Worm (Caenorhabditis elegans): ENCODE measurements around the gene W06D12.6.

Gene W06D12.6

DNA sequence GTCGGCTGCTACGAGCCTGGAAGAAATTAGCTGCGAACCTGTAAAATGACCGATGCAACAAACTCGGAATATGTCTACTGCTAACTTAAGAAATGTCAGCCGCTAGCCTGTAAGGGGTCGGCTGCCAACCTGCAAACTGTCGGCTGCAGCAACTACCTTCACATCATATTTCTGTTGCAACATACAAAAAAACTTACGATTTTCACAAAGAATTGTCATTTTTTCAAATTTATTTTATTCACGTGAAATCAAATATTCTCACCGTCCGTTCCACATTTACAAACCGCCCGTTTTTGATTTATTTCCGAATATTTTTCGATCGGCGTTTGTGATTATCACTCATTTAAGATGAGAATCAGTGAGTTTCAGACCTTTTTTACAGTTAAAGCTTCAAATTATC, 6.3 kb upstream of the W06D12.6 start, which contains the start of gene Y26G10.6 (continued):
- TF ChIP-seq ZK337.2 (GFP tag; IDR thresholded peaks at IDR 0.05) = no peak

DNA sequence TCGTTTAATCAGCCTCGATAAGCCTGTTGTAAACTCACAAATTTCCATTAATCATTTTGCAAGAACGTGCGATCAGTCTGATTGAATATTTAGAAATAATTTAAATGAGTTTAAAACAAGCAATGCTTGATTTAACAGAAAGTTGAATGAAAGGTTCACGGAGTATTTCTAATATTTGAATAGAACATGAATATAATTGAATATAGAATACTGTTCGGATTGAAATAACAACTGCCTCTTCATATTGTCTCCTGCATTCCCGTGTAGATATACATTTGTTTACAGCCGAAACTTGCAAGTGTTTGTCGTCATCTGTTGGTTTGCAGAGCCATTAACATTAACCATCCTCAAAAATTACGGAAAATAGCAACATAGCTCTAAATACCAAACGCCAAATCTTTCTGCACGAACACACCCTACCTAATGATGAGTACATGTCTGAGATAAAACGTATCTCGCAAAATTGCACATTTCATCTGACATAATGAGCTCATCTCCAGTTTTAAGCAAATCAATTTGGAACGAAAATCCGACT, 5.1 kb upstream of the W06D12.6 start, which contains the start of the genes Y26G10.5 and srh-32:
Y26G10.5 (minus strand) TSS at position 101 of the 535 bp plus-strand sequence.
srh-32 (plus strand) TSS at position 485 of the 535 bp plus-strand sequence.
- TF ChIP-seq madf-9 (GFP tag; conservative IDR thresholded peaks at IDR 0.05) (no peak), aha-1 (tag) (peak; percentile 55)

DNA sequence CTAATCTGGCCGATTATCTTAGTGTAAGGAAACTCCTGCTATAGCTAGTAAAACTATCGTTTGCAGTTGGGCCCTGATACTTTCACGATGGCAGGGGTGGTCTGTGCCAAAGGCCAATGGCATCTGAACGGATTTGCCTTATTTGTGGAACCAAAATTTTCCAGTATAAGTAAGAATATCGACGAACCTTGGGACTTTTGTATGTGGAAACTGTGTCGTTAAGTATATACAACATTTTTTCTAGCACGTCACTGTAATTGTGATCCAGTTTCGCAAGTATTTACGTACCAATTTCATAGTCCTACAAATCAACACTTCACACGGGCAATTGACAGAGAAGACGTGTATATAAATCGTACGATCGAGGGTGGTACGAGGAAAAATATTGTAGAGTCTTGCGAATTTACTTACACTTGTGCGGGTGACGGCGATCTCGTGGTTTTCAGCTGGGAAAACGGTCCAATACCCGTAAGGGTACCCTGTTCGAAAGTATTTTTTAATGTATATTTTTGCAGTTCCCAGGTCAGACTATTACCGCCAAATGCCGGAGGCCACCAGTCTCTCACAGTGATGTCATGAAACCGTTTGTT, 398 bp downstream of the W06D12.6 start:
- TF ChIP-seq ceh-62 (tag; optimal IDR thresholded peaks at IDR 0.05) = no peak
- TF ChIP-seq unc-62 (GFP tag; optimal IDR thresholded peaks at IDR 0.05 in 1 of 2) = peak in 1 of 2 experiments; percentile 94
- no peak for TF ChIP-seq unc-62 (tag; optimal IDR thresholded peaks at IDR 0.05)
- TF ChIP-seq aha-1 (tag) = peak; percentile 92

DNA sequence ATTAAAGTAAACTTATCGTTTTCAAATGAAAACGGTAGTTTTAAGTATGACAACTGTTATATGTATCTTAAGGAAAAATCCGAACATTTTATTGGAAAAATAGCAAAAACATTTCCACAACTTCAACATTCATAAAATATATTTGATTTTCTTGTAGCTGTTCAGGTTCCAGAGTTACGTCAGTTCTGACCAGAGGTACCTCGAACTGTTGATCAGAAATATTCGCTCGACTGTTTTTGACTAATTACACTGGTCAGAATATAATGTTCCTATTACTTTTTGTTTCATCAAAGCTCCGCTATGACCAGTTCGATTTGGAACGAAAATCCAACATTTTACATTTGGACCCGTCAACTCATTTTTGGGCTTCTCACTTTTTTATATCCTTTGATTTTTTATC, 1.1 kb downstream of the W06D12.6 start, which contains the start of gene srh-31:
srh-31 (plus strand) TSS at position 301 of the 400 bp plus-strand sequence.
- TF ChIP-seq lsy-2 (tag; optimal IDR thresholded peaks at IDR 0.05) = no peak
- no peak for TF ChIP-seq nhr-42 (GFP tag; IDR thresholded peaks at IDR 0.05)
- TF ChIP-seq ctbp-1 (GFP tag; IDR thresholded peaks at IDR 0.05) = no peak
- TF ChIP-seq rbr-2 (tag; optimal IDR thresholded peaks at IDR 0.05) = no peak
- no peak for TF ChIP-seq dmd-8 (GFP tag; IDR thresholded peaks at IDR 0.05)
- TF ChIP-seq R02D3.7 (tag; optimal IDR thresholded peaks at IDR 0.05) = no peak
- no peak for TF ChIP-seq madf-9 (GFP tag; conservative IDR thresholded peaks at IDR 0.05)
- no peak for TF ChIP-seq mep-1 (tag; optimal IDR thresholded peaks at IDR 0.05)
- TF ChIP-seq F37D6.2 (tag; optimal IDR thresholded peaks at IDR 0.05) = no peak
- no peak for TF ChIP-seq ceh-20 (GFP tag; IDR thresholded peaks at IDR 0.05)
- no peak for TF ChIP-seq sdz-12 (GFP tag; optimal IDR thresholded peaks at IDR 0.05)
- TF ChIP-seq nhr-48 (tag; optimal IDR thresholded peaks at IDR 0.05) = no peak
- TF ChIP-seq Y48G9A.11 (GFP tag; IDR thresholded peaks at IDR 0.05) = no peak
- no peak for TF ChIP-seq attf-4 (tag; optimal IDR thresholded peaks at IDR 0.05)
- TF ChIP-seq zfp-3 (GFP tag; conservative IDR thresholded peaks at IDR 0.05) = no peak
- TF ChIP-seq egl-27 (tag; optimal IDR thresholded peaks at IDR 0.05) = no peak
- TF ChIP-seq cey-2 (tag; optimal IDR thresholded peaks at IDR 0.05; ENCODE audit: borderline replicate concordance, insufficient read depth) = no peak
- no peak for TF ChIP-seq ZK337.2 (GFP tag; IDR thresholded peaks at IDR 0.05)

DNA sequence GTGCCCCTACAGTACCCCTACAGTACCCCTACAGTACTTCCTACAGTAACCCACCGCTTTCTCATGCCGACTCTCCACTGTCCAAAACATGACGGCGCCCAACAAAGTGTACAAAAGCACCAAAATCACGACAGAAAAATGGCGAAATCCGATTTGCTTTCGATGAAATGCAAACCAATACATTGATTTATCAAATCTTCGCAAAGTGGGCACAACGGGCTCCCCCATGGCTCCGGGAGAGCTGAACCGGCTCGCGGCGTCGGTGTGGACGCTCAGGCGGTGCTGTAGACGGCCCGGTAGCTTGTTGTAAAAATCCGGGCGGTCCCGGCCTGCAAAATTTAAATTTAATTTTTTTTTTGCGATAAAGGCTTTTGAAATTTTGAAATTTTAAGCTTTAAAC, 6.4 kb downstream of the W06D12.6 start:
- TF ChIP-seq aha-1 (tag) (peak; percentile 58), set-16 (GFP tag; IDR thresholded peaks at IDR 0.05) (peak; percentile 60), mes-2 (tag; optimal IDR thresholded peaks at IDR 0.05; ENCODE audit: poor library complexity, severe bottlenecking) (no peak), daf-8 (GFP tag; IDR thresholded peaks at IDR 0.05) (no peak), ceh-44 (GFP tag; IDR thresholded peaks at IDR 0.05) (no peak)

DNA sequence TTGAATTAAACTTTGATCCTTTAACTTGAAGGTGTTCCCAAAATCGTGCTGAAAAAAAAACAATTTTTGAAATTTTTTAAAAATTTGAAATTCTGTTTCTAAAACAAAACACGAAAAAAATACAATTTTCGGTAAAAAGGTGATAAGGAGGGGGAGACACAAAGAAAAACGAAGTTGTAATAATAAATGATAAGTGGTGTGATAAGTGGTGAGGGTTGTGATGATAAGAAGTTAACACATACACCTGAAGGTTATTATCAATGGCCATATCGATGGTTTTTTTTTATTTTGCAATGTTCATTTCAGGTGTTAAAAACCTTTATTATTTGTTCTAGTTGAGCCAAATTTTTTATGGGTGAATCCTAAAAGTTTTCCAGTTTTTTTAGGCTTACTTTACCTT, 8.4 kb downstream of the W06D12.6 start, which contains the start of gene twk-33:
twk-33 (minus strand) TSS at position 48 of the 400 bp plus-strand sequence.
- TF ChIP-seq fkh-10 (GFP tag; optimal IDR thresholded peaks at IDR 0.05) = no peak
- TF ChIP-seq F44E2.7 (GFP tag; IDR thresholded peaks at IDR 0.05) = no peak
- no peak for TF ChIP-seq lin-38 (GFP tag; IDR thresholded peaks at IDR 0.05)
- peak; percentile 14 for TF ChIP-seq cey-2 (tag; optimal IDR thresholded peaks at IDR 0.05; ENCODE audit: borderline replicate concordance, insufficient read depth)
- TF ChIP-seq lin-15B (tag; optimal IDR thresholded peaks at IDR 0.05) = no peak
- TF ChIP-seq nhr-42 (GFP tag; IDR thresholded peaks at IDR 0.05) = no peak
- TF ChIP-seq unc-62 (GFP tag; optimal IDR thresholded peaks at IDR 0.05 in 1 of 2) = no peak
- TF ChIP-seq unc-62 (tag; optimal IDR thresholded peaks at IDR 0.05) = no peak
- TF ChIP-seq mdl-1 (tag; optimal IDR thresholded peaks at IDR 0.05) = no peak
- TF ChIP-seq Y105C5A.15 (GFP tag; IDR thresholded peaks at IDR 0.05) = no peak
- TF ChIP-seq Y75B8A.6 (GFP tag; IDR thresholded peaks at IDR 0.05) = no peak
- TF ChIP-seq nhr-6 (tag; optimal IDR thresholded peaks at IDR 0.05) = no peak
- no peak for TF ChIP-seq ceh-82 (tag; optimal IDR thresholded peaks at IDR 0.05)
- no peak for TF ChIP-seq dmd-9 (GFP tag; IDR thresholded peaks at IDR 0.05)
- no peak for TF ChIP-seq ZK546.5 (tag; optimal IDR thresholded peaks at IDR 0.05)
- no peak for TF ChIP-seq vab-7 (GFP tag; IDR thresholded peaks at IDR 0.05)
- TF ChIP-seq nhr-102 (tag; optimal IDR thresholded peaks at IDR 0.05) = no peak
- TF ChIP-seq ztf-11 (tag; optimal IDR thresholded peaks at IDR 0.05) = no peak
- no peak for TF ChIP-seq gei-8 (GFP tag; optimal IDR thresholded peaks at IDR 0.05)
- no peak for TF ChIP-seq ZK337.2 (GFP tag; IDR thresholded peaks at IDR 0.05)

Measured in whole organism, L4 larva.